Worm (Caenorhabditis elegans) whole organism, midembryonic: Measurements from ENCODE around the gene nspa-9.
A peak's percentile ranks its signal among the peaks of the same experiment; 100 is the strongest.

Source experiments
- T22C8.4 ChIP-seq: fragments of 200-800 bp; sonication (Bioruptor generic); IDR thresholded peaks from 2 replicates; pipeline ENCODE4 v1.3.6; 2022; ENCODE audit warnings: missing genetic modification characterization, missing compliant biosample characterization
- cog-1 ChIP-seq: sonication (generic microtip); optimal IDR thresholded peaks from 2 replicates; lab custom pipeline; 2016; ENCODE audit warnings: missing genetic modification characterization, missing compliant biosample characterization
- flt-1 ChIP-seq: fragments of 200-800 bp; sonication (Bioruptor generic); IDR thresholded peaks from 2 replicates; pipeline ENCODE4 v1.3.6; 2022; ENCODE audit warnings: missing genetic modification characterization, missing compliant biosample characterization
- klf-2 ChIP-seq: fragments of 200-800 bp; sonication (Bioruptor generic); conservative IDR thresholded peaks from 2 replicates; pipeline ENCODE4 v1.3.6; 2022; ENCODE audit warnings: missing genetic modification reagents, missing genetic modification characterization, missing compliant biosample characterization
- med-1 ChIP-seq: sonication (generic microtip); optimal IDR thresholded peaks from 2 replicates; lab custom pipeline; 2017; ENCODE audit warnings: missing genetic modification characterization, mild to moderate bottlenecking, missing compliant biosample characterization, antibody characterized with exemption, missing genetic modification reagents; ENCODE audit not compliant: insufficient read depth
- ref-1 ChIP-seq: fragments of 200-800 bp; sonication (Bioruptor generic); conservative IDR thresholded peaks from 2 replicates; pipeline ENCODE4 v1.3.6; 2022; ENCODE audit warnings: missing genetic modification reagents, missing genetic modification characterization, missing compliant biosample characterization
- tab-1 ChIP-seq: fragments of 200-800 bp; sonication (Bioruptor generic); IDR thresholded peaks from 2 replicates; pipeline ENCODE4 v1.3.6; 2022; ENCODE audit warnings: missing genetic modification characterization, missing compliant biosample characterization
- ztf-23 ChIP-seq: fragments of 200-800 bp; sonication (Bioruptor generic); IDR thresholded peaks from 2 replicates; pipeline ENCODE4 v1.3.6; 2022; ENCODE audit warnings: missing genetic modification reagents, missing genetic modification characterization, missing compliant biosample characterization
- ztf-29 ChIP-seq: fragments of 200-800 bp; sonication (Bioruptor generic); IDR thresholded peaks from 2 replicates; pipeline ENCODE4 v1.3.6; 2022; ENCODE audit warnings: missing genetic modification reagents, missing genetic modification characterization, missing compliant biosample characterization

Gene nspa-9

ce11 chrX:11743723-11744122 lies 4.9 kb downstream of the nspa-9 start:
- no peak for TF ChIP-seq flt-1 (GFP tag; lab: Robert Waterston, UW)

ce11 chrX:11745821-11746485 lies 7.1 kb downstream of the nspa-9 start, which contains the start of gene C40H5.2:
TSS of gene C40H5.2 (plus strand) at chrX:11746076.
- TF ChIP-seq T22C8.4 (GFP tag; lab: Robert Waterston, UW) (no peak), cog-1 (tag; lab: Kevin White, UChicago) (no peak), ztf-23 (GFP tag; lab: Robert Waterston, UW) (no peak), tab-1 (GFP tag; lab: Robert Waterston, UW) (no peak), ref-1 (GFP tag; lab: Robert Waterston, UW) (no peak), med-1 (GFP tag; lab: Kevin White, UChicago) (no peak), flt-1 (GFP tag; lab: Robert Waterston, UW) (no peak), klf-2 (GFP tag; lab: Robert Waterston, UW) (no peak), ztf-29 (GFP tag; lab: Robert Waterston, UW) (no peak)

- no peak for TF ChIP-seq cog-1 (tag; lab: Kevin White, UChicago)
- TF ChIP-seq ztf-29 (GFP tag; lab: Robert Waterston, UW): no peak
- no peak for TF ChIP-seq T22C8.4 (GFP tag; lab: Robert Waterston, UW)
- TF ChIP-seq flt-1 (GFP tag; lab: Robert Waterston, UW): no peak
- TF ChIP-seq tab-1 (GFP tag; lab: Robert Waterston, UW): no peak
- TF ChIP-seq med-1 (GFP tag; lab: Kevin White, UChicago): no peak
- no peak for TF ChIP-seq ref-1 (GFP tag; lab: Robert Waterston, UW)
- no peak for TF ChIP-seq klf-2 (GFP tag; lab: Robert Waterston, UW)
- no peak for TF ChIP-seq ztf-23 (GFP tag; lab: Robert Waterston, UW)
Observed at ce11 chrX:11752289-11752688, 13.4 kb downstream of the nspa-9 start.

ce11 chrX:11753155-11753554 lies 14.3 kb downstream of the nspa-9 start:
- TF ChIP-seq cog-1 (tag; lab: Kevin White, UChicago): no peak
- no peak for TF ChIP-seq flt-1 (GFP tag; lab: Robert Waterston, UW)
- no peak for TF ChIP-seq med-1 (GFP tag; lab: Kevin White, UChicago)
- no peak for TF ChIP-seq T22C8.4 (GFP tag; lab: Robert Waterston, UW)
- TF ChIP-seq ztf-29 (GFP tag; lab: Robert Waterston, UW): no peak
- no peak for TF ChIP-seq tab-1 (GFP tag; lab: Robert Waterston, UW)
- no peak for TF ChIP-seq klf-2 (GFP tag; lab: Robert Waterston, UW)
- TF ChIP-seq ref-1 (GFP tag; lab: Robert Waterston, UW): no peak
- TF ChIP-seq ztf-23 (GFP tag; lab: Robert Waterston, UW): no peak

- TF ChIP-seq tab-1 (GFP tag; lab: Robert Waterston, UW) (peak; percentile 92), ztf-23 (GFP tag; lab: Robert Waterston, UW) (peak; percentile 88), flt-1 (GFP tag; lab: Robert Waterston, UW) (peak; percentile 96), T22C8.4 (GFP tag; lab: Robert Waterston, UW) (peak; percentile 85), klf-2 (GFP tag; lab: Robert Waterston, UW) (peak; percentile 83), med-1 (GFP tag; lab: Kevin White, UChicago) (peak; percentile 30), ztf-29 (GFP tag; lab: Robert Waterston, UW) (peak; percentile 90), cog-1 (tag; lab: Kevin White, UChicago) (peak; percentile 74), ref-1 (GFP tag; lab: Robert Waterston, UW) (peak; percentile 79)
Observed at ce11 chrX:11757666-11758065, 18.8 kb downstream of the nspa-9 start.

- TF ChIP-seq med-1 (GFP tag; lab: Kevin White, UChicago) (no peak), cog-1 (tag; lab: Kevin White, UChicago) (no peak), ref-1 (GFP tag; lab: Robert Waterston, UW) (no peak), tab-1 (GFP tag; lab: Robert Waterston, UW) (no peak), flt-1 (GFP tag; lab: Robert Waterston, UW) (no peak), ztf-23 (GFP tag; lab: Robert Waterston, UW) (no peak), T22C8.4 (GFP tag; lab: Robert Waterston, UW) (no peak), klf-2 (GFP tag; lab: Robert Waterston, UW) (no peak), ztf-29 (GFP tag; lab: Robert Waterston, UW) (no peak)
Observed at ce11 chrX:11758809-11759208, 20.0 kb downstream of the nspa-9 start, which contains the start of gene lact-7. TSS of gene lact-7 (plus strand) at chrX:11759109.

ce11 chrX:11765860-11766259 lies 27.0 kb downstream of the nspa-9 start:
- no peak for TF ChIP-seq ztf-23 (GFP tag; lab: Robert Waterston, UW)
- TF ChIP-seq tab-1 (GFP tag; lab: Robert Waterston, UW): no peak
- TF ChIP-seq klf-2 (GFP tag; lab: Robert Waterston, UW): no peak
- TF ChIP-seq ref-1 (GFP tag; lab: Robert Waterston, UW): no peak
- no peak for TF ChIP-seq T22C8.4 (GFP tag; lab: Robert Waterston, UW)
- TF ChIP-seq ztf-29 (GFP tag; lab: Robert Waterston, UW): no peak
- TF ChIP-seq flt-1 (GFP tag; lab: Robert Waterston, UW): no peak
- no peak for TF ChIP-seq med-1 (GFP tag; lab: Kevin White, UChicago)
- no peak for TF ChIP-seq cog-1 (tag; lab: Kevin White, UChicago)

- TF ChIP-seq T22C8.4 (GFP tag; lab: Robert Waterston, UW): no peak
- TF ChIP-seq med-1 (GFP tag; lab: Kevin White, UChicago): no peak
- TF ChIP-seq klf-2 (GFP tag; lab: Robert Waterston, UW): no peak
- no peak for TF ChIP-seq ref-1 (GFP tag; lab: Robert Waterston, UW)
- TF ChIP-seq ztf-23 (GFP tag; lab: Robert Waterston, UW): no peak
- no peak for TF ChIP-seq flt-1 (GFP tag; lab: Robert Waterston, UW)
- TF ChIP-seq ztf-29 (GFP tag; lab: Robert Waterston, UW): no peak
Observed at ce11 chrX:11766432-11766831, 27.6 kb downstream of the nspa-9 start.
